Worm (Caenorhabditis elegans) whole organism, dauer: ENCODE measurements around the gene H14N18.4.

Source experiments
- unc-62 ChIP-seq: sonication (generic microtip); optimal IDR thresholded peaks from 2 replicates; lab custom pipeline; 2017; ENCODE audit warnings: missing biosample characterization, missing genetic modification reagents, missing genetic modification characterization

The H14N18.4 gene

ce11 chrV:8939424-8940065 lies 10.8 kb upstream of the H14N18.4 start:
- no peak for TF ChIP-seq unc-62 (GFP tag; lab: Kevin White, UChicago)

- TF ChIP-seq unc-62 (GFP tag; lab: Kevin White, UChicago), result no peak
Measured at ce11 chrV:8938943-8939342, 10.2 kb upstream of the H14N18.4 start.

DNA sequence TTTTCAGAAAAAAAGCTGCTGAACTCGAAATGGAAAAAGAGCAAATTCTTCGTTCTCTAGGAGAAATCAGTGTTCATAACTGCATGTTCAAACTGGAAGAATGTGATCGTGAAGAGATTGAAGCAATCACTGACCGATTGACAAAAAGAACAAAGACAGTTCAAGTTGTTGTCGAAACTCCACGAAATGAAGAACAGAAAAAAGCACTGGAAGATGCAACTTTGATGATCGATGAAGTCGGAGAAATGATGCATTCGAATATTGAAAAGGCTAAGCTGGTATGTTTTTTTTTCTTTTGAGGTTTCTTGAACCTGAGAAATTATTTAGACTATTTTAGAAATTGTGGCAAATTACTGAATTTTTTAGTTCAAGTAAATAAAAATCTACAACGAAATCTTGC lies 9.7 kb upstream of the H14N18.4 start:
- TF ChIP-seq unc-62 (GFP tag; lab: Kevin White, UChicago), result no peak

DNA sequence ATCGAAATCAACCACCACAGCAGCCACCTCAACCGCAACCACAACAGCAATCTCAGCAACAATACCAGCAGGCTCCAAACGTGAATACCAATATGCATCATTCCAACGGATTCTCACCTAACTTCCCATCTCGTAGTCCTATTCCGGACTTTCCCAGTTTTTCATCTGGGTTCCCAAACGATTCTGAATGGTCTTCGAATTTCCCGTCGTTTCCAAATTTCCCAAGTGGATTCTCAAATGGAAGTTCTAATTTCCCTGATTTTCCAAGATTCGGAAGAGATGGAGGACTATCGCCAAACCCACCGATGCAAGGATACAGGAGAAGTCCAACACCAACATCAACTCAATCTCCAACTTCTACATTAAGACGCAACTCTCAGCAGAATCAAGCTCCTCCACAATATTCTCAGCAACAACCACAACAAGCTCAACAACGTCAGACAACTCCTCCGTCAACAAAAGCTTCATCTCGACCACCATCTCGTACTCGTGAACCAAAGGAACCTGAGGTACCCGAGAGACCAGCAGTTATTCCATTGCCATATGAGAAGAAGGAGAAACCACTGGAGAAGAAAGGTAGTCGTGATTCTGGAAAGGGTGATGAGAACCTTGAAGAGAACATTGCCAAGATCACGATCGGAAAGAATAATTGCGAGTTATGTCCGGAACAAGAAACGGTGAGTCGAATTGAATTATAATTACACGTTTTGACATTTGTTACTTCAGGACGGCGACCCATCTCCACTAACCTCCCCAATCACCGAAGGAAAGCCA lies 8.9 kb upstream of the H14N18.4 start:
- no peak for TF ChIP-seq unc-62 (GFP tag; lab: Kevin White, UChicago)

DNA sequence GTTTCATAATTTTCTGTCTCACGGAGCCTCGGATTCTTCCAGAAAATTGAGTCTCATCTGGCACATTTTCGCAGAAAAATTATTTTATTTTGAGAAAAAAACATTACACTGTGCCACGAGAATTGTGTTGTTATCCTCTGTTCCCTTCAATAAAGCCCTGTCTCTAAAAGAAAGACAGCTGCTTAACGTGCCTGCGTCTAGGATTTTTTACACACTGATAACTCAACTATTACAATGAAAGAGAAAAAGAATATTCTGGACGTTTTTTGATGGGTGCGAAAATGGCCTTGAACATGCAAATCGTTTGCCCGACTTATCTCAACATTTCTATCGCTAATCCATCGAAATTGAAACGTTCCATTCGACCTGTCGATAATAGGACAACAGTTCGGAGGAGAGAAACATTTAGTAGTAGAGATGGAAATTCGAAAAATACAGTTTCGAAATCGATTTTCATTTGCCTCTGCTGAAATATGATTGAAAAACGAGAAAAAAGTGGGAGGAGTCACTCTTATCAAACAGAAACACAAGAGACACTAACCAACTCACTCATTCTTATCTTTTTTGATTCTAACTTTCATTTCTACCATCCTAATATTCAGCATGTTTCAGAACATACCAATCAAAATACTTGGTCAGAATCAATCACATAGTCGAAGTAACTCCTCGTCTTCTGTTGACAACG lies 8.2 kb upstream of the H14N18.4 start:
- TF ChIP-seq unc-62 (GFP tag; lab: Kevin White, UChicago), result no peak

DNA sequence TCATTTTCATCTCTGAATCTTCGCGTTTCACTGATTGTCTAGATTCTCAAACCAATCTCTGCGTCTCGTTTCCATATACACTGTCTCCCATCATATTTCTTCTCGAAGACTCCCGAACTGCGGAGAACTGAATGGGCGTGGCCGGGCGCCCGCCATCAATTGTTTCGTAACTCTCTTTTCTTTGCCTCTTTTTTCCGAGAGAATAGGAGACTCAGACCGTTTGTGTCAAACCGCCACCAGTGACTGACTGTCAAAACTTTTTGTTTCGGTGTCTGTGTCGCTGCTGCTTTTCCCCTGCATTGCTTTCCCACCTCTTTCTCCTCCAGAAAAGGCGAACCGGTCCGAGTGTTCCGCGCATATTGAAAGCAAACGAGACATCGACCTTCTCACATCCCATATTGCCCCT lies 7.4 kb upstream of the H14N18.4 start, which contains the start of gene unc-23:
Gene unc-23 (plus strand): TSS at position 176 of the 406 bp plus-strand sequence.
- TF ChIP-seq unc-62 (GFP tag; lab: Kevin White, UChicago), result no peak

DNA sequence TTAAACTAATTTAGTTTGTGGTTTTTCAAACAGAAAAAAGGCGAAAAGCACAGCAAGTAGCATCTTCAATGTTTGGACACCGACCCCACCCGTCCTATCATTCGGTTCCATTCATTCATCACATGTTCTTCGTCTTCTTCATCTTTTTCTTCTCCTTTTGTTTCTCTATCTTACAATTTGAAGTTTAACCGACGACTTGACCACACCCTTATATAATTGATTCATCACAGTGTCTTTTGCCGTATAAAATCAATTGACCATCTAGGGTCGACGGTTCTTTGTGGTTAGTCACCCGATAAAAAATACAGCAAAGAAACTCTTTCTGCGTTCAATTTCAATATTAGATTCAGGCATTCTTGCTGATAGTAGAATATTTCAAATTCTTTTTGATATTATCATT lies 6.3 kb upstream of the H14N18.4 start:
- TF ChIP-seq unc-62 (GFP tag; lab: Kevin White, UChicago), result no peak

DNA sequence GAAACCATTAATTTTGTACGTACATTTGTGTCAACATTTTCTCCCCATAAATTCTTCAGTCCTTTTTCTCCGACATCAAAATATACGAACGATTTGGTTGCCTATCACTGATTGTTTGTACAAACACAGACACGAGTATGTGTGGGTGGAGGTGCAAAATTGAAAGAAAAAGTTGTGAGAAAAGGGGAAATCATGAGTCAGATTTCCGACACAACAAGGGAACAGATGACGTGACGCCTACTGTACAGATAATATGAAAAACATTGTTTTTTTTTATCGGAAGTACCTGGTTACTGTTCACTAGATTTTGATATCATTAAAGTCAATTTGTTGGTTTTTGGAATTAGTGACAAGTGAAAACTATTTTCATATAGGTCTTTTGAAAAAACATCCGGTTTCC lies 5.5 kb upstream of the H14N18.4 start:
- no peak for TF ChIP-seq unc-62 (GFP tag; lab: Kevin White, UChicago)

DNA sequence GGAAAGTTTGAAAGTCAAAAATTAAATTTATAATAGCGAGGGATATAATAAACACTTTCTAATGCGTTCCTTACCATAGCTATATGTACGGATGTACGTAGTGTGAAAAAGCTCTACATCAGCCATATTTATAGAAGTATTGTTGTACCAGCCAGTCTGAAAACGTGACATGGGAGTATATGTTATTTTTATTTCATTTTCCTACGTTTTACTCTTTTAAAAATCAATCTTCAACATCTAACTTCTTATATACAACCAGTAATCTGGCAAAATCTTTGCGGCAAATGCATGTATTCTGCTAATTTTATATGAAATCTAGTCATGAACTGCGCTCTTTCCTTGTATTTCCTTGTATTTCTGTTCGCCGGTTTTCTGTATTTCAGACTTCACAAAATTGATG lies 3.5 kb upstream of the H14N18.4 start, which contains the start of gene H14N18.2:
Gene H14N18.2 (plus strand): TSS at position 301 of the 400 bp plus-strand sequence.
- TF ChIP-seq unc-62 (GFP tag; lab: Kevin White, UChicago), result no peak

DNA sequence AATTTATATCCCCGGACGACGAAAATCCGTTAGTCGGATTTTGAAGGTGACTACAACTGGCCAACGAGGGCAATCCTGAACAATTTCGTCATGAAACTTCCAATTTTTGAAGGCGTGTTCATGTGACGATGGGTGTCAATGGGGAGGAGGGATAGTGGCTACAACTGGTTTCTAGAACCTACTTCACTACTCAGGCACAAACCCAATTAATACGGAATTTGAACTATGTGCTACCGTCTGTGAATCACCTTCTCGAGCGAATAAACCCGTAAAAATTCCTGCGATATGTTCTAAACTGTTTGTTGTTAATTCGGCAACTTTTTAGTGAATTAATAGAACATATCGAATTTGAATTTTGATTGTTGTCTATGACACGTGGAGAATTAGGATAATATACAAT lies 1.1 kb downstream of the H14N18.4 start:
- no peak for TF ChIP-seq unc-62 (GFP tag; lab: Kevin White, UChicago)

DNA sequence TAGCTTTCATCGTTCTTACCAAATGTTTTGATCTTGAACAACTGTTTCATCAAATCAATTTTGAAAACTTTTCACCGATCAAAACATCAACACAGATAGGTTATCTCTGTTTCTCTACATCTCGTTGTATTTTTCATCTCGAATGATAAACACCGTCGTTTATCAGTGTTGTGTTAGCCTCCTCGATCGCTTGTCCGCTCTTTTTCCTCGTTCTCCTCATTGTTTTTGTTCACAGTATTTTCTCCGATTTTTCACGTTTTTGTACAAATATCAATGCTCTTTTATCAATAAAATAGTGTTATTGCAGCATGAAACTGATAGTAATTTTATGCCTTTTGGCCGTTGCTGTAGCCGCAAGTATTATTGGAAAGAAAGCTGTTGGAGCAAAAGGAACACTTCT lies 6.0 kb downstream of the H14N18.4 start, which contains the start of gene ttr-47:
Gene ttr-47 (plus strand): TSS at position 308 of the 400 bp plus-strand sequence.
- TF ChIP-seq unc-62 (GFP tag; lab: Kevin White, UChicago), result no peak

DNA sequence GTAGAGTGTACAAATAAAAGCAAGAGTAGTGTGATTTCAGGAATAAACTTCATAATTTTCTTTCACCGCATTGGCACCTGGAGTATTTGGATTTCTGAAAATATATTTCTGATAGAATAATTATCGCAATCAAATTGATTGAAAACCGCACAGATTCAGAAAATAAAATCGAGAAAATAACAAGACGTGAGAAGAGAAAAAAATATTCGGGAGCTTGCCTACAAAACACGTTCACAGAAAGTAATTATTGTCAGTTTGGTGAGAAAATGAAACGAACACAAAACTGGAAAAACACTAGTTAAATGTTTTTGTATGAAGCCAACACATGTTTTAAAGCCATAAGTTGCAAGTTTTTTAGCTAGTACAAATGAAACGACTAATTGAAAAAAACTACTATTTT lies 14.8 kb downstream of the H14N18.4 start, which contains the start of gene mod-1:
Gene mod-1 (minus strand): TSS at position 101 of the 400 bp plus-strand sequence.
- no peak for TF ChIP-seq unc-62 (GFP tag; lab: Kevin White, UChicago)

ce11 chrV:8906896-8907295 lies 21.9 kb downstream of the H14N18.4 start, which contains the start of gene frpr-11:
Gene frpr-11 (plus strand): TSS chrV:8907196.
- no peak for TF ChIP-seq unc-62 (GFP tag; lab: Kevin White, UChicago)

DNA sequence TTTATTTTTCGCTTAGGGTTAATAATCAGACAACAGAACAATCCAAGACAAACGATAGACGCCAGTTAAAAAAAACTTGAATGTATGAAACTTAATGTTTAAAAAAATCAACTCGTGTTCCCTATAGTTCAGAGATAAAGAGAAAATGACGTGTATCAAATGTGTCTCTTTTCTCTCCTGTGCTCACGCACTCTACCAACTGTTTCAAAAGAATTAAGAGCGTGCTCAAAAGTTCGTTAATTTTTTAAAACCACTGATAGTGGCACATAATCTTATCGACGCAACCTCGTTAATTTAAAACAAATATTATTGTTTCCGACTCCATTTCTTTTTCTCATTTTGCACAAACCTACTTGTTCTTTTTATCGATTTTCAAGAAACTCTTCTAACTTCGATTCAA lies 23.1 kb downstream of the H14N18.4 start:
- TF ChIP-seq unc-62 (GFP tag; lab: Kevin White, UChicago), result no peak

DNA sequence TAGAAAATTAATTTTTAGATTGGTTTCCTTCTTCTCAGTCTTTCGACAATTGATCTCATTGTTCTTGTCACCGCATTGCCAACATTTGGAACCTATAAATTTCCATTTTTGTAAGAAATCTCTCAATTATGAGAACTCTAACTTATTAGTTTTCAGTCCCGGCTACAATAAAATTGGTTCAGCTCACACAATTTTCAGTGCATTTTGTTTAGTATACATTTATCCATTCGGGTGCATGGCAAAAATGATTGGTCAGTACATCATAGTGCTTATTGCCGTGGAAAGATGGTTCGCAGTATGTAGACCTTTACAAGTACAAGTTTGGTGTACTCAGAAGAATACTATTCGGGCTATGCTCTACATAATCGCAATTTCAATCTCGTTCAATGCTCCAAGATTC lies 24.9 kb downstream of the H14N18.4 start:
- no peak for TF ChIP-seq unc-62 (GFP tag; lab: Kevin White, UChicago)

ce11 chrV:8902697-8903096 lies 26.1 kb downstream of the H14N18.4 start, which contains the start of gene frpr-12:
Gene frpr-12 (plus strand): TSS chrV:8902997.
- no peak for TF ChIP-seq unc-62 (GFP tag; lab: Kevin White, UChicago)
